Worm (Caenorhabditis elegans) whole organism, L1 larva: ENCODE results near the gene nca-2.

Experiments
- ceh-88 ChIP-seq: fragments of 200-800 bp; sonication (Bioruptor generic); IDR thresholded peaks from 2 replicates; pipeline ENCODE4 v1.3.6; 2022; ENCODE audit warnings: missing genetic modification characterization, missing compliant biosample characterization
- lir-3 ChIP-seq: sonication (generic microtip); optimal IDR thresholded peaks from 2 replicates; lab custom pipeline; 2016; ENCODE audit warnings: mild to moderate bottlenecking, missing genetic modification characterization, moderate library complexity, missing compliant biosample characterization; ENCODE audit not compliant: poor library complexity
- unc-130 ChIP-seq: fragments of 150-350 bp; optimal IDR thresholded peaks from 2 replicates; lab custom pipeline; 2017; ENCODE audit warnings: missing biosample characterization, missing genetic modification characterization, inconsistent platforms

- TF ChIP-seq ceh-88 (no peak), lir-3 (no peak), unc-130 (no peak)
These were observed 58.3 kb downstream of the nca-2 start for ce11 chrIII:5023642-5024041.
